Fruit fly (Drosophila melanogaster): ENCODE results near the gene CG5399.

DNA sequence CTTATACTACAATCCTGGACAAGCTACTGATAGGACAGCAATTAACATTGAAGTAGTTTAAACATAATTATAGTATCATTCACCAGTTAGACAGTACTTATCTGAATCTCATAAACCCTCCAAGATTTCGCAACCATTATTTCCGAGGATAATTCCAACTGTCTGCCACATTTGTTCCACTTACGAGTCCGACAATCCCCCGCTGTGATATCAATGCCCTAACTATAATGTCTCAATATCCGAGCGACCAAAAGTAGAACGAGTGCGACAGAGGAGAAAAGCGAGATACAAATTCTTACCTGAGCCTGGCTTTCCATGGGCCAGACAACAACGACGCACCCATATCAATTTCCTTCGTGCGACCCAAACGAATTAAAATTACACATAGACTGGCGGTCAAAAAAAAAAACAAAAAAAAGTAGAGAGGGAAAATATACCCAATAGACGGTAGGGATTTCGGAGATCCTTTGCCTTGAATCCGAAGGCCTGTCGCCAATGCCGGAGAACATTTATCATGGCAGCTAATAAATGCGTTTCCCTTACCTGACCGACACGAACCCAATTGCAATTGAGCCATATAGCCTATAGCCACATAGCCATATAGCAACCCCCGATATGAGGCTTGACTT is 26.1 kb upstream of the CG5399 start:
- no peak for TF ChIP-seq CG8478 (optimal IDR thresholded peaks at IDR 0.05)
- TF ChIP-seq usp (GFP tag; optimal IDR thresholded peaks at IDR 0.05) = no peak
- TF ChIP-seq pan (optimal IDR thresholded peaks at IDR 0.05) = no peak

Measured in whole organism.